Fruit fly (Drosophila melanogaster): ENCODE data around the gene CG4935.

The CG4935 gene

DNA sequence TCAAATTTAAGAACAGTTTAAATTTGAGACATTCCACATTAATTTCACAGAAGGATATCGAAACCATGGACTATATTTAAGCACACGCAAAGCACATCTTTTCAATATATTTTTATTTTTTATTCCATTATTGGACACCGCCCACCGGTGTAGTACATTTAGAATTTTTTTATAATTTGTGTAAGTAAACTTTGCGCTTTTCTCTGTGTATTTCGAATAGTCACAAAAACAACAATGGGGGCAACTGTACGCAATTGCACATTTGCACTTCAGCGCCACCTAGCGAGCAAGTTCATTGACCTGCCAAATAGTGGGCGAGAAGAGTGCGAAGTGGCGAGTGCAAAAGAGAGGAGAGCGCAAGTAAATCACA lies 13.9 kb downstream of the CG4935 start (continued):
- TF ChIP-seq CG2129 (GFP tag; IDR thresholded peaks at IDR 0.05; ENCODE audit: partially characterized antibody) (no peak), Usf (GFP tag; optimal IDR thresholded peaks at IDR 0.05) (no peak), Mes4 (GFP tag; optimal IDR thresholded peaks at IDR 0.05) (no peak), dimm (GFP tag; IDR thresholded peaks at IDR 0.05) (no peak), Camta (GFP tag; optimal IDR thresholded peaks at IDR 0.05) (no peak), Dad (GFP tag; optimal IDR thresholded peaks at IDR 0.05) (peak; percentile 39), so (GFP tag; IDR thresholded peaks at IDR 0.05) (no peak), GATAe (GFP tag; conservative IDR thresholded peaks at IDR 0.05) (no peak), CG12104 (GFP tag; optimal IDR thresholded peaks at IDR 0.05) (no peak), CG3838 (GFP tag; optimal IDR thresholded peaks at IDR 0.05) (peak; percentile 17), HmgZ (tag; optimal IDR thresholded peaks at IDR 0.05) (no peak), CG11723 (GFP tag; optimal IDR thresholded peaks at IDR 0.05) (peak; percentile 22), Drgx (GFP tag; IDR thresholded peaks at IDR 0.05) (peak; percentile 89), CG12299 (tag; optimal IDR thresholded peaks at IDR 0.05) (peak; percentile 17), H2.0 (GFP tag; IDR thresholded peaks at IDR 0.05) (no peak), crol (GFP tag; IDR thresholded peaks at IDR 0.05) (0 out of 2 replicates have a peak, but pooled peaks have one; percentile 36), CG1647 (GFP tag; optimal IDR thresholded peaks at IDR 0.05) (no peak), CG14965 (GFP tag; optimal IDR thresholded peaks at IDR 0.05; ENCODE audit: borderline replicate concordance) (no peak), HLH3B (GFP tag; IDR thresholded peaks at IDR 0.05) (no peak), tio (GFP tag; optimal IDR thresholded peaks at IDR 0.05) (peak; percentile 0), CG13894 (tag; optimal IDR thresholded peaks at IDR 0.05) (no peak), ara (GFP tag; IDR thresholded peaks at IDR 0.05) (no peak), cato (GFP tag; optimal IDR thresholded peaks at IDR 0.05; ENCODE audit: borderline replicate concordance) (no peak), CG4617 (GFP tag; optimal IDR thresholded peaks at IDR 0.05; ENCODE audit: borderline replicate concordance) (no peak), CG2678 (tag; optimal IDR thresholded peaks at IDR 0.05) (peak; percentile 75), CG5180 (GFP tag; optimal IDR thresholded peaks at IDR 0.05) (no peak), CG12236 (GFP tag; optimal IDR thresholded peaks at IDR 0.05) (no peak), CG30431 (GFP tag; optimal IDR thresholded peaks at IDR 0.05) (peak; percentile 28), her (GFP tag; optimal IDR thresholded peaks at IDR 0.05) (no peak), ci (GFP tag; IDR thresholded peaks at IDR 0.05) (peak; percentile 60; the same call in 1 of the 3 replicates), corto (GFP tag; optimal IDR thresholded peaks at IDR 0.05) (no peak), Stat92E (GFP tag; optimal IDR thresholded peaks at IDR 0.05) (no peak), CG34224 (GFP tag; IDR thresholded peaks at IDR 0.05; ENCODE audit: partially characterized antibody) (no peak), CG14441 (GFP tag; IDR thresholded peaks at IDR 0.05) (0 out of 2 replicates have a peak, but pooled peaks have one; percentile 27), CG34422 (GFP tag; IDR thresholded peaks at IDR 0.05) (0 out of 3 replicates have a peak, but pooled peaks have one; percentile 48), lmd (GFP tag; IDR thresholded peaks at IDR 0.05) (peak; percentile 51), row (GFP tag; IDR thresholded peaks at IDR 0.05) (peak; percentile 44; the same call in 1 of the 3 replicates), CG9437 (GFP tag; optimal IDR thresholded peaks at IDR 0.05) (peak; percentile 24), CG3995 (GFP tag; optimal IDR thresholded peaks at IDR 0.05) (no peak), Dek (tag; optimal IDR thresholded peaks at IDR 0.05) (peak; percentile 4), CG13287 (GFP tag; IDR thresholded peaks at IDR 0.05; ENCODE audit: partially characterized antibody) (no peak), mam (GFP tag; optimal IDR thresholded peaks at IDR 0.05) (no peak), fd3F (GFP tag; optimal IDR thresholded peaks at IDR 0.05) (peak; percentile 2), ind (GFP tag; optimal IDR thresholded peaks at IDR 0.05) (peak; percentile 11), wdn (GFP tag; IDR thresholded peaks at IDR 0.05) (no peak), MESR4 (GFP tag; optimal IDR thresholded peaks at IDR 0.05) (no peak), crc (GFP tag; optimal IDR thresholded peaks at IDR 0.05) (no peak), CG31441 (GFP tag; IDR thresholded peaks at IDR 0.05) (peak; percentile 61), eve (GFP tag; optimal IDR thresholded peaks at IDR 0.05) (peak in 1 of 2 experiments; percentile 80), Max (GFP tag; optimal IDR thresholded peaks at IDR 0.05) (no peak), otp (GFP tag; IDR thresholded peaks at IDR 0.05) (no peak)
